ENCODE assay signal across 1 worm cellular context in the genomic region with DNA sequence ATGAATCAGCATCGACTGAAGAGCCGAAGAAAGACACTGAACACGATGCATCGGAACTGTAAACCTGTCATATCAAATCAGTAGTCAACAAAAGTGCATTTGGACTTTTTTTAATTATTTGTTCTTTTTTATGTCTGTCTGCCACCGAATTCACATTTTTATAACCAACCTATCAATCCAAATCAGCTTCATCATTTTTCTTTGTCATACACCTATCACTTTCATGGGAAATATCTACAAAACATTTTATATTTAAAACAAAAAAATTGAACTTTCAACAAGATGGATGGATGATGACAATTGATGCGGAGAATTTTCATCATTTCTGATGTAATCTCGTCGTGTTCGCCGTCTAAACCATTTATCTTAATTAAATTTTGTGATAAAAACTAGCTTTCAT.
A peak's percentile ranks its signal among the peaks of the same experiment; 100 is the strongest.
TF ChIP-seq lines count a peak whose summit lies in the region.

No protein-coding gene starts in this region.

TF ChIP-seq in whole organism, L4 larva, 104 proteins besides CTCF, POLR2A, EP300 and RAD21 (continued from another document):
- TF ChIP-seq spr-3 (GFP tag; optimal IDR thresholded peaks at IDR 0.05; lab: Kevin White, UChicago) (no peak), zag-1 (tag; optimal IDR thresholded peaks at IDR 0.05; lab: Kevin White, UChicago) (no peak), lin-1 (GFP tag; IDR thresholded peaks at IDR 0.05; lab: Robert Waterston, UW) (0 out of 2 replicates have a peak, but pooled peaks have one; percentile 11)
